Fruit fly (Drosophila melanogaster) whole organism, wandering third instar larva: ENCODE measurements around the gene tws.
A peak's percentile ranks its signal among the peaks of the same experiment; 100 is the strongest.

Experiments used
- Abd-B ChIP-seq: fragments of >200 bp; optimal IDR thresholded peaks from 2 replicates; lab custom pipeline; 2017; ENCODE audit warnings: missing biosample characterization, missing genetic modification characterization
- CG32264 ChIP-seq: fragments of 200-800 bp; sonication (Bioruptor generic); optimal IDR thresholded peaks from 2 replicates; lab custom pipeline; 2016; ENCODE audit warnings: missing biosample characterization, missing genetic modification characterization
- CrebA ChIP-seq: fragments of 200-800 bp; sonication (Bioruptor generic); optimal IDR thresholded peaks from 2 replicates; lab custom pipeline; 2016; ENCODE audit warnings: missing biosample characterization, mild to moderate bottlenecking, missing genetic modification characterization, borderline replicate concordance
- Dfd ChIP-seq: fragments of >200 bp; optimal IDR thresholded peaks from 2 replicates; lab custom pipeline; 2017; ENCODE audit warnings: missing biosample characterization, missing genetic modification characterization
- Dif ChIP-seq: fragments of 200-275, 200-300 bp; sonication (Bioruptor generic); optimal IDR thresholded peaks from 2 replicates; lab custom pipeline; 2018; ENCODE audit warnings: missing biosample characterization, missing genetic modification characterization; ENCODE audit not compliant: partially characterized antibody
- GATAd ChIP-seq: sonication (Bioruptor generic); optimal IDR thresholded peaks from 2 replicates; lab custom pipeline; 2016; ENCODE audit warnings: missing biosample characterization, missing genetic modification characterization
- HLH106 ChIP-seq: fragments of 200-800 bp; optimal IDR thresholded peaks from 3 replicates; lab custom pipeline; 2019; ENCODE audit warnings: missing biosample characterization, mild to moderate bottlenecking, missing genetic modification characterization, moderate library complexity
- Hnf4 ChIP-seq: fragments of 200-800 bp; sonication (Bioruptor generic); optimal IDR thresholded peaks from 2 replicates; lab custom pipeline; 2016; ENCODE audit warnings: missing biosample characterization, mild to moderate bottlenecking, missing genetic modification characterization
- Hr78 ChIP-seq: fragments of >200 bp; optimal IDR thresholded peaks from 2 replicates; lab custom pipeline; 2017; ENCODE audit warnings: missing biosample characterization, missing genetic modification characterization
- Hr83 ChIP-seq: fragments of 200-300 bp; sonication (Bioruptor generic); optimal IDR thresholded peaks from 2 replicates; lab custom pipeline; 2016; ENCODE audit warnings: missing biosample characterization, mild to moderate bottlenecking, missing genetic modification characterization, moderate library complexity; ENCODE audit not compliant: poor library complexity, severe bottlenecking
- Mio ChIP-seq: sonication (Bioruptor generic); optimal IDR thresholded peaks from 2 replicates; lab custom pipeline; 2016; ENCODE audit warnings: missing biosample characterization, missing genetic modification characterization
- Myc ChIP-seq: fragments of >200 bp; optimal IDR thresholded peaks from 2 replicates; lab custom pipeline; 2017
- N ChIP-seq: fragments of >200 bp; optimal IDR thresholded peaks from 2 replicates; lab custom pipeline; 2018; ENCODE audit warnings: missing biosample characterization, missing external identifiers, missing genetic modification characterization
- Rel ChIP-seq, 2 experiments: fragments of 200-800 bp; sonication (Bioruptor generic) in 1 of 2; optimal IDR thresholded peaks; 2 replicates in 1 of 2; 3 replicates in 1 of 2; lab custom pipeline; 2016 to 2019; ENCODE audit warnings: mild to moderate bottlenecking in 2 of 2, missing biosample characterization in 2 of 2, missing genetic modification characterization in 2 of 2, moderate library complexity in 1 of 2
- Sp1 ChIP-seq: fragments of 200-800 bp; sonication (Bioruptor generic); optimal IDR thresholded peaks from 3 replicates; lab custom pipeline; 2019; ENCODE audit warnings: missing biosample characterization, mild to moderate bottlenecking, missing genetic modification characterization, moderate library complexity
- Vsx2 ChIP-seq: fragments of 200-300, 225-300 bp; sonication (Bioruptor generic); optimal IDR thresholded peaks from 2 replicates; lab custom pipeline; 2018; ENCODE audit warnings: missing biosample characterization, missing genetic modification characterization; ENCODE audit not compliant: partially characterized antibody
- br ChIP-seq: fragments of 200-800 bp; sonication (Bioruptor generic); optimal IDR thresholded peaks from 2 replicates; lab custom pipeline; 2016; ENCODE audit warnings: missing biosample characterization, missing genetic modification characterization
- brk ChIP-seq: fragments of 200-800 bp; sonication (Bioruptor generic); optimal IDR thresholded peaks from 2 replicates; lab custom pipeline; 2016; ENCODE audit warnings: missing biosample characterization, mild to moderate bottlenecking, missing genetic modification characterization
- dl ChIP-seq, 2 experiments: fragments of 175-275, 200-275 bp in 1 of 2; fragments of 200-275 bp in 1 of 2; sonication (Bioruptor generic); optimal IDR thresholded peaks; lab custom pipeline; 2018; ENCODE audit warnings: mild to moderate bottlenecking in 2 of 2, missing biosample characterization in 2 of 2, missing genetic modification characterization in 2 of 2, moderate library complexity in 2 of 2; ENCODE audit not compliant: partially characterized antibody in 2 of 2, insufficient read depth in 1 of 2
- dsf ChIP-seq: sonication (Bioruptor generic); optimal IDR thresholded peaks from 2 replicates; lab custom pipeline; 2016; ENCODE audit warnings: missing biosample characterization, missing genetic modification characterization, borderline replicate concordance
- ey ChIP-seq: fragments of 200-800 bp; sonication (Bioruptor generic); optimal IDR thresholded peaks from 2 replicates; lab custom pipeline; 2016; ENCODE audit warnings: missing biosample characterization, missing genetic modification characterization
- foxo ChIP-seq, 2 experiments: fragments of 200-800 bp; sonication (Bioruptor generic); optimal IDR thresholded peaks; 2 replicates in 1 of 2; 3 replicates in 1 of 2; lab custom pipeline; 2016 to 2017; ENCODE audit warnings: missing biosample characterization in 2 of 2, missing genetic modification characterization in 2 of 2
- fru ChIP-seq: fragments of 200-800 bp; sonication (Bioruptor generic); optimal IDR thresholded peaks from 3 replicates; lab custom pipeline; 2016; ENCODE audit warnings: missing biosample characterization, mild to moderate bottlenecking, missing genetic modification characterization
- h ChIP-seq: fragments of 200-800 bp; sonication (Bioruptor generic); optimal IDR thresholded peaks from 3 replicates; lab custom pipeline; 2016; ENCODE audit warnings: missing biosample characterization, mild to moderate bottlenecking, missing genetic modification characterization
- jim ChIP-seq: fragments of 175-275, 200-325 bp; sonication (Bioruptor generic); optimal IDR thresholded peaks from 2 replicates; lab custom pipeline; 2016; ENCODE audit warnings: missing biosample characterization, mild to moderate bottlenecking, missing genetic modification characterization
- lola ChIP-seq: fragments of >200 bp; optimal IDR thresholded peaks from 2 replicates; lab custom pipeline; 2017; ENCODE audit warnings: missing biosample characterization, missing genetic modification characterization
- pan ChIP-seq: fragments of >200 bp; optimal IDR thresholded peaks from 2 replicates; lab custom pipeline; 2017
- psq ChIP-seq: fragments of 200-800 bp; sonication (Bioruptor generic); optimal IDR thresholded peaks from 3 replicates; lab custom pipeline; 2017; ENCODE audit warnings: missing biosample characterization, mild to moderate bottlenecking, missing genetic modification characterization, moderate library complexity
- rgr ChIP-seq: fragments of 200-800 bp; sonication (Bioruptor generic); optimal IDR thresholded peaks from 3 replicates; lab custom pipeline; 2016; ENCODE audit warnings: missing biosample characterization, mild to moderate bottlenecking, missing genetic modification characterization
- sage ChIP-seq: fragments of 200-800 bp; sonication (Bioruptor generic); optimal IDR thresholded peaks from 2 replicates; lab custom pipeline; 2016; ENCODE audit warnings: missing biosample characterization, mild to moderate bottlenecking, missing genetic modification characterization
- sv ChIP-seq: fragments of 200-800 bp; sonication (Bioruptor generic); optimal IDR thresholded peaks from 3 replicates; lab custom pipeline; 2016; ENCODE audit warnings: missing biosample characterization, missing genetic modification characterization
- tai ChIP-seq: sonication (Bioruptor generic); optimal IDR thresholded peaks from 2 replicates; lab custom pipeline; 2016; ENCODE audit warnings: missing biosample characterization, missing genetic modification characterization
- usp ChIP-seq: fragments of >200 bp; optimal IDR thresholded peaks from 2 replicates; lab custom pipeline; 2017; ENCODE audit warnings: missing biosample characterization, missing genetic modification characterization

The tws gene

dm6 chr3R:10115797-10116196 is 23.8 kb downstream of the tws start:
- TF ChIP-seq dl (GFP tag; optimal IDR thresholded peaks at IDR 0.05; lab: Kevin White, UChicago; ENCODE audit: insufficient read depth in 1 of 2, partially characterized antibody in 2 of 2) (no peak), Vsx2 (GFP tag; lab: Kevin White, UChicago) (no peak), usp (no peak), Sp1 (GFP tag; lab: Kevin White, UChicago) (no peak), GATAd (GFP tag; lab: Kevin White, UChicago) (no peak), Dif (no peak), h (GFP tag; lab: Kevin White, UChicago) (no peak), psq (GFP tag; lab: Kevin White, UChicago) (no peak)

dm6 chr3R:10114915-10115534 is 24.5 kb downstream of the tws start:
- no peak for TF ChIP-seq Hr78 (GFP tag; lab: Kevin White, UChicago)
- TF ChIP-seq, all 38 proteins: peak for 0

- no peak for TF ChIP-seq usp
- TF ChIP-seq ey = no peak
- TF ChIP-seq Abd-B (GFP tag; lab: Kevin White, UChicago) = no peak
- no peak for TF ChIP-seq Vsx2 (GFP tag; lab: Kevin White, UChicago)
- TF ChIP-seq lola (GFP tag; lab: Kevin White, UChicago) = no peak
- TF ChIP-seq br (GFP tag; lab: Kevin White, UChicago) = no peak
- no peak for TF ChIP-seq Hr83 (GFP tag; lab: Kevin White, UChicago)
- no peak for TF ChIP-seq dsf
- no peak for TF ChIP-seq CG32264 (GFP tag; lab: Kevin White, UChicago)
- no peak for TF ChIP-seq dl (GFP tag; optimal IDR thresholded peaks at IDR 0.05; lab: Kevin White, UChicago; ENCODE audit: insufficient read depth in 1 of 2, partially characterized antibody in 2 of 2)
- no peak for TF ChIP-seq Mio (GFP tag; lab: Kevin White, UChicago)
- TF ChIP-seq fru (GFP tag; lab: Kevin White, UChicago) = no peak
- TF ChIP-seq Rel (GFP tag; optimal IDR thresholded peaks at IDR 0.05; lab: Kevin White, UChicago) = no peak
- no peak for TF ChIP-seq Rel (tag; optimal IDR thresholded peaks at IDR 0.05; lab: Kevin White, UChicago)
- TF ChIP-seq rgr (GFP tag; lab: Kevin White, UChicago) = no peak
Observed at dm6 chr3R:10113746-10114145, 25.8 kb downstream of the tws start.

- TF ChIP-seq rgr (GFP tag; lab: Kevin White, UChicago) (no peak), sv (GFP tag; lab: Kevin White, UChicago) (no peak), N (GFP tag; lab: Kevin White, UChicago) (no peak), sage (no peak), Hnf4 (no peak), Hr83 (GFP tag; lab: Kevin White, UChicago) (no peak), CrebA (GFP tag; lab: Kevin White, UChicago) (no peak), Myc (lab: Kevin White, UChicago) (no peak), tai (GFP tag; lab: Kevin White, UChicago) (no peak), Vsx2 (GFP tag; lab: Kevin White, UChicago) (no peak), Dif (no peak), Mio (GFP tag; lab: Kevin White, UChicago) (no peak), brk (GFP tag; lab: Kevin White, UChicago) (no peak), h (GFP tag; lab: Kevin White, UChicago) (no peak), foxo (GFP tag; optimal IDR thresholded peaks at IDR 0.05; lab: Kevin White, UChicago) (no peak), Sp1 (GFP tag; lab: Kevin White, UChicago) (no peak), jim (GFP tag; lab: Kevin White, UChicago) (no peak)
Observed at dm6 chr3R:10112195-10112594, 27.4 kb downstream of the tws start, which contains the start of gene CAH7. CAH7 (plus strand) TSS chr3R:10112237.

- TF ChIP-seq usp = no peak
- TF ChIP-seq CG32264 (GFP tag; lab: Kevin White, UChicago) = no peak
- TF ChIP-seq foxo (GFP tag; optimal IDR thresholded peaks at IDR 0.05; lab: Kevin White, UChicago) = peak in 1 of 2 experiments; percentile 46
- TF ChIP-seq CrebA (GFP tag; lab: Kevin White, UChicago) = no peak
- no peak for TF ChIP-seq Dif
- peak; percentile 20 for TF ChIP-seq fru (GFP tag; lab: Kevin White, UChicago)
- TF ChIP-seq Myc (lab: Kevin White, UChicago) = no peak
- TF ChIP-seq brk (GFP tag; lab: Kevin White, UChicago) = no peak
- no peak for TF ChIP-seq pan (lab: Kevin White, UChicago)
- no peak for TF ChIP-seq lola (GFP tag; lab: Kevin White, UChicago)
- peak; percentile 14 for TF ChIP-seq Sp1 (GFP tag; lab: Kevin White, UChicago)
- TF ChIP-seq jim (GFP tag; lab: Kevin White, UChicago) = no peak
- TF ChIP-seq h (GFP tag; lab: Kevin White, UChicago) = no peak
- TF ChIP-seq Dfd (GFP tag; lab: Kevin White, UChicago) = no peak
- TF ChIP-seq rgr (GFP tag; lab: Kevin White, UChicago) = peak; percentile 20
- TF ChIP-seq HLH106 (tag; lab: Kevin White, UChicago) = peak; percentile 24
- no peak for TF ChIP-seq GATAd (GFP tag; lab: Kevin White, UChicago)
Observed at dm6 chr3R:10111815-10112185, 27.8 kb downstream of the tws start.
